Fruit fly (Drosophila melanogaster) whole organism, embryonic: ENCODE measurements around the gene CG11811.

Experiments
- Adf1 ChIP-seq: fragments of 200-800 bp; sonication (Bioruptor generic); IDR thresholded peaks from 2 replicates; pipeline ENCODE4 v1.3.6; 2022; ENCODE audit warnings: missing biosample characterization, missing genetic modification characterization
- Bdp1 ChIP-seq: fragments of 200-800 bp; sonication (Bioruptor generic); optimal IDR thresholded peaks from 3 replicates; lab custom pipeline; 2016; ENCODE audit warnings: missing biosample characterization, missing genetic modification characterization
- Bgb ChIP-seq: fragments of 200-800 bp; sonication (Bioruptor generic); IDR thresholded peaks from 2 replicates; pipeline ENCODE4 v1.3.6; 2022; ENCODE audit warnings: missing biosample characterization, missing genetic modification characterization; ENCODE audit not compliant: partially characterized antibody
- Blimp-1 ChIP-seq: fragments of 200-800 bp; sonication (Bioruptor generic); optimal IDR thresholded peaks from 3 replicates; lab custom pipeline; 2018; ENCODE audit warnings: missing biosample characterization, missing genetic modification characterization, mild to moderate bottlenecking, moderate library complexity, missing genetic modification reagents
- CG11093 ChIP-seq: fragments of 200-800 bp; sonication (Bioruptor generic); IDR thresholded peaks from 3 replicates; pipeline ENCODE4 v1.3.6; 2022; ENCODE audit warnings: missing biosample characterization, missing genetic modification characterization
- CG17361 ChIP-seq: fragments of 200-800 bp; sonication (Bioruptor generic); IDR thresholded peaks from 3 replicates; pipeline ENCODE4 v1.3.6; 2022; ENCODE audit warnings: missing biosample characterization, missing genetic modification characterization
- CG18764 ChIP-seq: fragments of 200-800 bp; sonication (Bioruptor generic); optimal IDR thresholded peaks from 3 replicates; lab custom pipeline; 2016; ENCODE audit warnings: missing biosample characterization, missing genetic modification characterization
- CG33213 ChIP-seq: fragments of 200-800 bp; sonication (Bioruptor generic); optimal IDR thresholded peaks from 3 replicates; lab custom pipeline; 2016; ENCODE audit warnings: missing biosample characterization, missing genetic modification characterization
- CG33557 ChIP-seq: fragments of 200-800 bp; sonication (Bioruptor generic); optimal IDR thresholded peaks from 2 replicates; lab custom pipeline; 2019; ENCODE audit warnings: missing biosample characterization, mild to moderate bottlenecking, missing genetic modification characterization, moderate library complexity
- CG43689 ChIP-seq: fragments of 200-800 bp; sonication (Bioruptor generic); IDR thresholded peaks from 2 replicates; pipeline ENCODE4 v1.3.6; 2022; ENCODE audit warnings: missing biosample characterization, missing genetic modification characterization
- CG4730 ChIP-seq: fragments of 200-800 bp; sonication (Bioruptor generic); IDR thresholded peaks from 2 replicates; pipeline ENCODE4 v1.3.6; 2022; ENCODE audit warnings: missing biosample characterization, missing genetic modification characterization
- CG6813 ChIP-seq: fragments of 200-800 bp; sonication (Bioruptor generic); optimal IDR thresholded peaks from 2 replicates; lab custom pipeline; 2017; ENCODE audit warnings: missing biosample characterization, missing genetic modification characterization, mild to moderate bottlenecking, moderate library complexity, missing genetic modification reagents
- CG7928 ChIP-seq: fragments of 200-800 bp; sonication (Bioruptor generic); optimal IDR thresholded peaks from 2 replicates; lab custom pipeline; 2017; ENCODE audit warnings: missing biosample characterization, mild to moderate bottlenecking, missing genetic modification characterization
- CG9876 ChIP-seq: fragments of 200-800 bp; sonication (Bioruptor generic); optimal IDR thresholded peaks from 2 replicates; lab custom pipeline; 2016; ENCODE audit warnings: missing biosample characterization, missing genetic modification characterization
- Deaf1 ChIP-seq: fragments of 200-800 bp; optimal IDR thresholded peaks from 3 replicates; lab custom pipeline; 2019; ENCODE audit warnings: missing biosample characterization, mild to moderate bottlenecking, missing genetic modification characterization, moderate library complexity
- Dfd ChIP-seq, 2 experiments: fragments of >200 bp; optimal IDR thresholded peaks; 2 replicates each; lab custom pipeline; 2017; ENCODE audit warnings: missing biosample characterization in 2 of 2, missing genetic modification characterization in 2 of 2
- Ets65A ChIP-seq: fragments of 200-800 bp; sonication (Bioruptor generic); peaks from one replicate; lab custom pipeline; 2016; ENCODE audit warnings: missing biosample characterization, missing genetic modification characterization
- Med ChIP-seq: fragments of 200-800 bp; sonication (Bioruptor generic); peaks from one replicate; lab custom pipeline; 2016; ENCODE audit warnings: missing biosample characterization, missing genetic modification characterization, mild to moderate bottlenecking, inconsistent platforms, moderate library complexity
- Nf-YA ChIP-seq: fragments of 200-800 bp; sonication (Bioruptor generic); IDR thresholded peaks from 2 replicates; pipeline ENCODE4 v1.3.6; 2022; ENCODE audit warnings: missing biosample characterization, missing genetic modification characterization
- Rx ChIP-seq: fragments of 200-800 bp; sonication (Bioruptor generic); IDR thresholded peaks from 2 replicates; pipeline ENCODE4 v1.3.6; 2022; ENCODE audit warnings: missing biosample characterization, missing genetic modification characterization
- Trl ChIP-seq, 3 experiments: fragments of >200 bp in 2 of 3; fragments of 200-800 bp in 1 of 3; sonication (Bioruptor generic) in 1 of 3; optimal IDR thresholded peaks; 2 replicates in 1 of 3; 3 replicates in 2 of 3; lab custom pipeline; 2016 to 2017; ENCODE audit warnings: missing biosample characterization in 1 of 3, missing genetic modification characterization in 1 of 3
- ac ChIP-seq: fragments of 200-800 bp; sonication (Bioruptor generic); optimal IDR thresholded peaks from 3 replicates; lab custom pipeline; 2017; ENCODE audit warnings: missing biosample characterization, mild to moderate bottlenecking, missing genetic modification characterization
- cg ChIP-seq: fragments of 200-800 bp; sonication (Bioruptor generic); optimal IDR thresholded peaks from 3 replicates; lab custom pipeline; 2019; ENCODE audit warnings: missing biosample characterization, mild to moderate bottlenecking, missing genetic modification characterization, moderate library complexity
- chinmo ChIP-seq: fragments of 200-800 bp; sonication (Bioruptor generic); IDR thresholded peaks from 4 replicates; pipeline ENCODE4 v1.3.6; 2022; ENCODE audit warnings: missing biosample characterization, missing genetic modification characterization; ENCODE audit not compliant: partially characterized antibody
- chm ChIP-seq: fragments of 200-800 bp; sonication (Bioruptor generic); IDR thresholded peaks from 2 replicates; pipeline ENCODE4 v1.3.6; 2022; ENCODE audit warnings: missing biosample characterization, missing genetic modification characterization
- crol ChIP-seq: fragments of 200-800 bp; sonication (Bioruptor generic); IDR thresholded peaks from 2 replicates; pipeline ENCODE4 v1.3.6; 2022; ENCODE audit warnings: missing biosample characterization, missing genetic modification characterization
- cwo ChIP-seq: fragments of 200-800 bp; sonication (Bioruptor generic); optimal IDR thresholded peaks from 3 replicates; lab custom pipeline; 2017; ENCODE audit warnings: missing biosample characterization, missing genetic modification characterization, mild to moderate bottlenecking, moderate library complexity, missing genetic modification reagents
- da ChIP-seq: fragments of 200-800 bp; sonication (Bioruptor generic); optimal IDR thresholded peaks from 2 replicates; lab custom pipeline; 2016; ENCODE audit warnings: missing biosample characterization, missing genetic modification characterization
- nau ChIP-seq: fragments of 200-800 bp; sonication (Bioruptor generic); optimal IDR thresholded peaks from 3 replicates; lab custom pipeline; 2017; ENCODE audit warnings: missing biosample characterization, mild to moderate bottlenecking, missing genetic modification characterization, missing genetic modification reagents
- nmo ChIP-seq: fragments of 200-800 bp; sonication (Bioruptor generic); optimal IDR thresholded peaks from 2 replicates; lab custom pipeline; 2018; ENCODE audit warnings: missing biosample characterization, mild to moderate bottlenecking, missing genetic modification characterization, moderate library complexity
- ranshi ChIP-seq: fragments of 200-800 bp; sonication (Bioruptor generic); IDR thresholded peaks from 2 replicates; pipeline ENCODE4 v1.3.6; 2022; ENCODE audit warnings: missing biosample characterization, missing genetic modification characterization
- sens ChIP-seq: fragments of 200-800 bp; sonication (Bioruptor generic); peaks from one replicate; lab custom pipeline; 2016; ENCODE audit warnings: missing biosample characterization, missing genetic modification characterization
- sug ChIP-seq: fragments of 200-800 bp; optimal IDR thresholded peaks from 2 replicates; lab custom pipeline; 2019; ENCODE audit warnings: missing biosample characterization, mild to moderate bottlenecking, missing genetic modification characterization, moderate library complexity
- tll ChIP-seq, 2 experiments: fragments of 200-800 bp in 1 of 2; fragments of >200 bp in 1 of 2; sonication (Bioruptor generic) in 1 of 2; optimal IDR thresholded peaks; 2 replicates each; lab custom pipeline; 2017 to 2019; ENCODE audit warnings: missing biosample characterization in 2 of 2, missing genetic modification characterization in 2 of 2, mild to moderate bottlenecking in 1 of 2, moderate library complexity in 1 of 2
- unpg ChIP-seq: fragments of 200-800 bp; sonication (Bioruptor generic); optimal IDR thresholded peaks from 3 replicates; lab custom pipeline; 2018; ENCODE audit warnings: missing biosample characterization, mild to moderate bottlenecking, missing genetic modification characterization, moderate library complexity
- zfh1 ChIP-seq: fragments of 200-800 bp; sonication (Bioruptor generic); IDR thresholded peaks from 3 replicates; pipeline ENCODE4 v1.3.6; 2022; ENCODE audit warnings: missing biosample characterization, missing genetic modification characterization

Gene CG11811

DNA sequence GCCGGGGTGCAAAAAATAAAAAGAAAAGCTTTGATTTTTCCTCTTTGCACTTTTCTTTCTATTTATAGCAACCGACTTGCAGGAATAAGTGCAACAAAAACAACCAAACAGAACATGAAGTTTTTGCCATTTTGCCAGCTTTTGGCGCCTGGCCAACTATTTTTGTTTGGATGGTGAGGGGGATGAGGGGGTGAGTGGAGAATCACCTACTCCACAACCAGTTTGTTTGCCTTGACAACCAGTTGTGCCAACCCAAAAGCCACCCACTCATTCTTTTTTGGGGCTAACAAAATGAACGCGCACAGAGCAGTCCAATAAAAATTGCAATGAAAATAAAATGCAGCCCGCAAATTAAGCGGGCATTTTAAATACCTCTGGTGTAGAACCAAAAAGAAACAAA lies 33.5 kb upstream of the CG11811 start:
- TF ChIP-seq CG43689: 0 out of 2 replicates have a peak, but pooled peaks have one; percentile 9
- no peak for TF ChIP-seq Bdp1 (GFP tag; lab: Kevin White, UChicago)
- 0 out of 2 replicates have a peak, but pooled peaks have one; percentile 14 for TF ChIP-seq Bgb (GFP tag; lab: Robert Waterston, UW)
- no peak for TF ChIP-seq CG9876 (GFP tag; lab: Kevin White, UChicago)
- no peak for TF ChIP-seq Deaf1 (tag; lab: Kevin White, UChicago)
- peak; percentile 11; the same call in 1 of the 2 replicates for TF ChIP-seq crol (GFP tag; lab: Robert Waterston, UW)
- TF ChIP-seq Ets65A (GFP tag; lab: Kevin White, UChicago): peak; percentile 80
- TF ChIP-seq, all 482 proteins: peak for 4

DNA sequence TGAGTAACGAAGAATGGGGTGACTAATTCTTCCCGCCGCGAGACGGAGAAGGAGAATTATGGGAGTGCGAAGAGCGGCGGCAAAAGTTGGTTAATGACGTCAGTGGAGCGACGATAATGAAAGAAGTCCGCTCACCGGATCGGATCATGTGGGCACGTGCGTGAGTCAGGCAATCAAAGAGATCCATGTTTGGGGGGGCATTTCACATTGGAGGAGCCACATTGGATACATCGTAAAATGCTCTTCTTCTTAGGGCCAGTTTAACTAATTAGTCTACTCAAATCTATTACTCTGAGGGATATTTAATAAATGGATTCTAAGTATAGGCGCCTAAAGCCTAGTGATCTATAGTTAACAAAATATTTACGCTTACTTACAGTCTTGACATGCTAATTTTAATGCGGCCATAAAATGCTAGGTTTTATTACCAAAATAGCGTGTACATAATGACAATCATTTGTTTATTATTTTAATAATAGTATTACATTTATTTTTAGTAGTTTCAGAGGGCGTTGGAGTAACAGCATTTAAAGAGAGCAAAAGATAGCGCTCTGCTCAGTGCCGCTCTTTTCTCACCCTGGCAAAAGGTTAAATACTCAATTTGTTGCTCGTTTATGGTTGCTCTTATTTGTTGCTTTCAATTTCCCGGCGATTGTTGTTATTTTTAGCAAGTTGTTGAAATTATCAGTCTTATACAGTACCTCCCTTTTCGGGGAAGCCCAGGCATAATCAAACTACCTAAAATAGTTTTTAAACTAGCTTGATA lies 32.3 kb upstream of the CG11811 start:
- TF ChIP-seq nmo (GFP tag; lab: Kevin White, UChicago): no peak
- TF ChIP-seq Dfd (GFP tag; optimal IDR thresholded peaks at IDR 0.05; lab: Kevin White, UChicago): no peak
- no peak for TF ChIP-seq CG7928 (GFP tag; lab: Kevin White, UChicago)
- TF ChIP-seq Trl (optimal IDR thresholded peaks at IDR 0.05; lab: Kevin White, UChicago): peak; percentile 56 to 73
- no peak for TF ChIP-seq Trl (GFP tag; optimal IDR thresholded peaks at IDR 0.05; lab: Kevin White, UChicago)
- TF ChIP-seq CG33213 (GFP tag; lab: Kevin White, UChicago): no peak
- peak; percentile 21 for TF ChIP-seq sug (tag; lab: Kevin White, UChicago)
- TF ChIP-seq CG11093 (GFP tag; lab: Robert Waterston, UW): no peak
- TF ChIP-seq Blimp-1 (GFP tag; lab: Kevin White, UChicago): no peak
- TF ChIP-seq cwo (GFP tag; lab: Kevin White, UChicago): peak; percentile 68
- no peak for TF ChIP-seq CG6813 (GFP tag; lab: Kevin White, UChicago)
- 0 out of 4 replicates have a peak, but pooled peaks have one; percentile 43 for TF ChIP-seq chinmo

DNA sequence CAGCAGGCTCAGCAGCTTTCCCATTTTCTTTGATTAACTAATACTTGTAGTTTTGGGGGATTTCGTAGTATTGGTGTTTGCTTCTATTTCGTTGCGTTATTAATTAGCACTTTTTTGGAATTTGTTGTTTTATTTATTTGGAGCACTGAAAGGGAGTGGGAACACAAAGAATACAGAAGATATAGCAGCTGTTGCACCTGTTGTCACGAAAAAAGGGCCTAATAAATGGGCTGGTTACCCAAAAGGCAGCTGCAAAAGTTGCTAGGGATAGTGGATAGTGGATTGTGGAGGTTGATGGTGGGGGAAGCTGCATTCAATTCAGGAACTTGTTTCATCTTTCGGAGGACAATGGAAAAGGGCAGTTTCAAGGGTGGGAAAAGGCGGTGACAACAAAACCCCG lies 31.3 kb upstream of the CG11811 start:
- TF ChIP-seq CG33557 (GFP tag; lab: Kevin White, UChicago) (no peak), Adf1 (no peak), da (GFP tag; lab: Kevin White, UChicago) (peak; percentile 1), Nf-YA (0 out of 2 replicates have a peak, but pooled peaks have one; percentile 11), Rx (GFP tag; lab: Robert Waterston, UW) (no peak), ranshi (GFP tag; lab: Robert Waterston, UW) (0 out of 2 replicates have a peak, but pooled peaks have one; percentile 10), nau (GFP tag; lab: Kevin White, UChicago) (peak; percentile 57), CG18764 (GFP tag; lab: Kevin White, UChicago) (no peak), sens (GFP tag; lab: Kevin White, UChicago) (peak; percentile 19), tll (GFP tag; optimal IDR thresholded peaks at IDR 0.05; lab: Kevin White, UChicago) (no peak), cg (peak; percentile 11), chm (GFP tag; lab: Robert Waterston, UW) (no peak), CG4730 (GFP tag; lab: Robert Waterston, UW) (no peak), unpg (no peak), CG17361 (GFP tag; lab: Robert Waterston, UW) (0 out of 3 replicates have a peak, but pooled peaks have one; percentile 7), Med (GFP tag; lab: Kevin White, UChicago) (peak; percentile 29), ac (peak; percentile 91), zfh1 (GFP tag; lab: Robert Waterston, UW) (peak; percentile 5; the same call in 1 of the 3 replicates)
